Fruit fly (Drosophila melanogaster) S2 (cell line): ENCODE data around the gene Sfp70A4.

Source experiments
- CG8478 ChIP-seq: fragments of >200 bp; optimal IDR thresholded peaks from 2 replicates; lab custom pipeline; 2018
- CTCF ChIP-seq, 2 experiments: fragments of >200 bp; optimal IDR thresholded peaks; 2 replicates each; lab custom pipeline; 2018

- TF ChIP-seq CTCF (optimal IDR thresholded peaks at IDR 0.05; lab: Kevin White, UChicago) (no peak), CG8478 (no peak)
Measured at dm6 chr3L:13301335-13301734, 4.7 kb upstream of the Sfp70A4 start, which contains the start of gene SP.
